Worm (Caenorhabditis elegans) whole organism, L4 larva: Measurements from ENCODE around the gene ttbk-3.

Experiments
- D1046.2 ChIP-seq: fragments of 200-800 bp; sonication (Bioruptor generic); IDR thresholded peaks from 2 replicates; pipeline ENCODE4 v1.3.6; 2022; ENCODE audit warnings: missing genetic modification characterization, missing compliant biosample characterization
- F44E2.7 ChIP-seq: fragments of 200-800 bp; sonication (Bioruptor generic); IDR thresholded peaks from 2 replicates; pipeline ENCODE4 v2.1.2; 2022; ENCODE audit warnings: missing genetic modification characterization, missing compliant biosample characterization
- R02D3.7 ChIP-seq: fragments of 150-350 bp; sonication (generic microtip); optimal IDR thresholded peaks from 3 replicates; lab custom pipeline; 2014; ENCODE audit warnings: missing biosample characterization, missing genetic modification characterization
- T20F7.1 ChIP-seq: fragments of 200-800 bp; sonication (Bioruptor generic); optimal IDR thresholded peaks from 2 replicates; lab custom pipeline; 2018; ENCODE audit warnings: mild to moderate bottlenecking, missing genetic modification characterization, missing compliant biosample characterization
- T26A8.4 ChIP-seq: fragments of 200-800 bp; sonication (Bioruptor generic); IDR thresholded peaks from 2 replicates; pipeline ENCODE4 v1.3.6; 2022; ENCODE audit warnings: missing genetic modification characterization, missing compliant biosample characterization
- Y5F2A.4 ChIP-seq: fragments of 200-800 bp; sonication (Bioruptor generic); optimal IDR thresholded peaks from 2 replicates; lab custom pipeline; 2018; ENCODE audit warnings: mild to moderate bottlenecking, missing genetic modification characterization, missing compliant biosample characterization
- ZK546.5 ChIP-seq, 2 experiments: sonication (generic microtip); optimal IDR thresholded peaks; 2 replicates each; lab custom pipeline; 2017; ENCODE audit warnings: missing biosample characterization in 2 of 2, missing genetic modification characterization in 2 of 2
- aha-1 ChIP-seq: fragments of 150-350 bp; peaks from one replicate; lab custom pipeline; 2014; ENCODE audit warnings: missing biosample characterization, missing genetic modification characterization
- ama-1 ChIP-seq: fragments of 150-350 bp; optimal IDR thresholded peaks from 2 replicates; lab custom pipeline; 2014; ENCODE audit warnings: inconsistent platforms, mixed read lengths
- arid-1 ChIP-seq: fragments of 200-800 bp; sonication (Bioruptor generic); conservative IDR thresholded peaks from 2 replicates; pipeline ENCODE4 v1.3.6; 2022; ENCODE audit warnings: missing genetic modification reagents, missing genetic modification characterization, missing compliant biosample characterization
- ceh-28 ChIP-seq: fragments of 150-350 bp; optimal IDR thresholded peaks from 2 replicates; lab custom pipeline; 2014; ENCODE audit warnings: missing biosample characterization, missing genetic modification reagents, missing genetic modification characterization
- ceh-44 ChIP-seq: fragments of 200-800 bp; sonication (Bioruptor generic); IDR thresholded peaks from 2 replicates; pipeline ENCODE4 v1.3.6; 2022; ENCODE audit warnings: missing genetic modification reagents, missing genetic modification characterization, missing compliant biosample characterization
- ceh-82 ChIP-seq: sonication (generic microtip); optimal IDR thresholded peaks from 2 replicates; lab custom pipeline; 2017; ENCODE audit warnings: missing biosample characterization, missing genetic modification characterization
- daf-12 ChIP-seq: fragments of 150-350 bp; optimal IDR thresholded peaks from 2 replicates; lab custom pipeline; 2014; ENCODE audit warnings: missing biosample characterization, missing genetic modification reagents, missing genetic modification characterization
- daf-8 ChIP-seq: fragments of 200-800 bp; sonication (Bioruptor generic); IDR thresholded peaks from 2 replicates; pipeline ENCODE4 v1.3.6; 2022; ENCODE audit warnings: missing genetic modification characterization, missing compliant biosample characterization
- dpl-1 ChIP-seq: fragments of 150-350 bp; optimal IDR thresholded peaks from 2 replicates; lab custom pipeline; 2014; ENCODE audit warnings: missing biosample characterization, missing genetic modification reagents, missing genetic modification characterization
- duxl-1 ChIP-seq: sonication (generic microtip); optimal IDR thresholded peaks from 2 replicates; lab custom pipeline; 2016; ENCODE audit warnings: mild to moderate bottlenecking, missing genetic modification characterization, moderate library complexity, missing compliant biosample characterization; ENCODE audit not compliant: poor library complexity
- dve-1 ChIP-seq: sonication (generic microtip); optimal IDR thresholded peaks from 2 replicates; lab custom pipeline; 2017; ENCODE audit warnings: antibody characterized with exemption, mild to moderate bottlenecking, missing genetic modification characterization, missing compliant biosample characterization; ENCODE audit not compliant: insufficient read depth
- fkh-10 ChIP-seq: fragments of 150-350 bp; optimal IDR thresholded peaks from 2 replicates; lab custom pipeline; 2014; ENCODE audit warnings: missing biosample characterization, missing genetic modification reagents, missing genetic modification characterization
- jun-1 ChIP-seq: fragments of 150-350 bp; optimal IDR thresholded peaks from 2 replicates; lab custom pipeline; 2014; ENCODE audit warnings: missing biosample characterization, missing genetic modification reagents, missing genetic modification characterization
- lim-7 ChIP-seq: fragments of 200-800 bp; sonication (Bioruptor generic); IDR thresholded peaks from 2 replicates; pipeline ENCODE4 v1.3.6; 2022; ENCODE audit warnings: missing genetic modification characterization, missing compliant biosample characterization
- lin-1 ChIP-seq: fragments of 200-800 bp; sonication (Bioruptor generic); IDR thresholded peaks from 2 replicates; pipeline ENCODE4 v1.3.6; 2022; ENCODE audit warnings: missing genetic modification reagents, missing genetic modification characterization, missing compliant biosample characterization
- lin-15B ChIP-seq: fragments of 150-350 bp; sonication (generic microtip); optimal IDR thresholded peaks from 3 replicates; lab custom pipeline; 2014; ENCODE audit warnings: missing biosample characterization, missing genetic modification characterization
- lir-3 ChIP-seq: sonication (generic microtip); optimal IDR thresholded peaks from 2 replicates; lab custom pipeline; 2016; ENCODE audit warnings: mild to moderate bottlenecking, missing genetic modification characterization, missing compliant biosample characterization
- lsy-2 ChIP-seq, 2 experiments: fragments of 150-350 bp in 1 of 2; sonication (generic microtip) in 1 of 2; optimal IDR thresholded peaks; 2 replicates each; lab custom pipeline; 2014 to 2017; ENCODE audit warnings: missing biosample characterization in 2 of 2, missing genetic modification characterization in 2 of 2
- madf-9 ChIP-seq: fragments of 200-800 bp; sonication (Bioruptor generic); conservative IDR thresholded peaks from 2 replicates; pipeline ENCODE4 v1.3.6; 2022; ENCODE audit warnings: missing genetic modification reagents, missing genetic modification characterization, missing compliant biosample characterization
- mes-2 ChIP-seq: sonication (generic microtip); optimal IDR thresholded peaks from 2 replicates; lab custom pipeline; 2016; ENCODE audit warnings: missing genotype, mild to moderate bottlenecking, missing genetic modification characterization, missing compliant biosample characterization; ENCODE audit not compliant: poor library complexity, severe bottlenecking
- mxl-3 ChIP-seq: fragments of 200-800 bp; sonication (Bioruptor generic); optimal IDR thresholded peaks from 2 replicates; lab custom pipeline; 2018; ENCODE audit warnings: mild to moderate bottlenecking, missing genetic modification characterization, missing compliant biosample characterization
- nhr-237 ChIP-seq: sonication (generic microtip); optimal IDR thresholded peaks from 2 replicates; lab custom pipeline; 2017; ENCODE audit warnings: missing biosample characterization, missing genetic modification characterization
- nhr-41 ChIP-seq: fragments of 200-800 bp; sonication (Bioruptor generic); IDR thresholded peaks from 2 replicates; pipeline ENCODE4 v1.3.6; 2022; ENCODE audit warnings: missing genetic modification reagents, missing genetic modification characterization, missing compliant biosample characterization
- php-3 ChIP-seq: fragments of 200-800 bp; sonication (Bioruptor generic); IDR thresholded peaks from 2 replicates; pipeline ENCODE4 v1.3.6; 2022; ENCODE audit warnings: missing genetic modification reagents, missing genetic modification characterization, missing compliant biosample characterization
- pqm-1 ChIP-seq: sonication (generic microtip); optimal IDR thresholded peaks from 2 replicates; lab custom pipeline; 2017; ENCODE audit warnings: missing biosample characterization, missing genetic modification characterization
- rbr-2 ChIP-seq: sonication (generic microtip); optimal IDR thresholded peaks from 2 replicates; lab custom pipeline; 2016; ENCODE audit warnings: missing genotype, missing genetic modification characterization, missing compliant biosample characterization
- saeg-2 ChIP-seq: fragments of 200-800 bp; sonication (Bioruptor generic); IDR thresholded peaks from 2 replicates; pipeline ENCODE4 v1.3.6; 2022; ENCODE audit warnings: missing genetic modification reagents, missing genetic modification characterization, missing compliant biosample characterization
- skn-1 ChIP-seq: fragments of 150-350 bp; optimal IDR thresholded peaks from 2 replicates; lab custom pipeline; 2014; ENCODE audit warnings: missing biosample characterization, missing genetic modification characterization
- snpc-1.2 ChIP-seq: fragments of 200-800 bp; sonication (Bioruptor generic); IDR thresholded peaks from 2 replicates; pipeline ENCODE4 v1.3.6; 2022; ENCODE audit warnings: missing genetic modification reagents, missing genetic modification characterization, missing compliant biosample characterization
- snpc-4 ChIP-seq: fragments of 150-350 bp; optimal IDR thresholded peaks from 2 replicates; lab custom pipeline; 2014; ENCODE audit warnings: missing biosample characterization, missing genetic modification characterization
- spr-1 ChIP-seq: sonication (generic microtip); optimal IDR thresholded peaks from 2 replicates; lab custom pipeline; 2016; ENCODE audit warnings: mild to moderate bottlenecking, missing genetic modification characterization, missing compliant biosample characterization
- spr-3 ChIP-seq: fragments of 200-800 bp; sonication (Bioruptor generic); optimal IDR thresholded peaks from 2 replicates; lab custom pipeline; 2018; ENCODE audit warnings: mild to moderate bottlenecking, missing genetic modification characterization, missing compliant biosample characterization
- unc-39 ChIP-seq: sonication (generic microtip); optimal IDR thresholded peaks from 2 replicates; lab custom pipeline; 2017; ENCODE audit warnings: missing biosample characterization, missing genetic modification characterization
- unc-62 ChIP-seq, 3 experiments: fragments of 150-350 bp in 1 of 3; sonication (generic microtip); optimal IDR thresholded peaks in 2 of 3; peaks in 1 of 3; 1 replicate in 1 of 3; 2 replicates in 2 of 3; lab custom pipeline; 2014 to 2017; ENCODE audit warnings: missing biosample characterization in 3 of 3, missing genetic modification characterization in 3 of 3, missing genetic modification reagents in 3 of 3, missing genotype in 1 of 3
- zag-1 ChIP-seq: fragments of 150-350 bp; optimal IDR thresholded peaks from 2 replicates; lab custom pipeline; 2014; ENCODE audit warnings: missing biosample characterization, missing genetic modification characterization
- zfp-2 ChIP-seq: sonication (generic microtip); optimal IDR thresholded peaks from 2 replicates; lab custom pipeline; 2016; ENCODE audit warnings: mild to moderate bottlenecking, missing genetic modification characterization, missing compliant biosample characterization
- zfp-3 ChIP-seq: fragments of 200-800 bp; sonication (Bioruptor generic); conservative IDR thresholded peaks from 2 replicates; pipeline ENCODE4 v1.3.6; 2022; ENCODE audit warnings: missing genetic modification reagents, missing genetic modification characterization, missing compliant biosample characterization
- ztf-7 ChIP-seq: fragments of 150-350 bp; optimal IDR thresholded peaks from 2 replicates; lab custom pipeline; 2014; ENCODE audit warnings: missing biosample characterization, missing genetic modification characterization

Gene ttbk-3

ce11 chrIV:9849624-9850023 is 40.1 kb downstream of the ttbk-3 start, which contains the start of gene K07F5.8:
Gene K07F5.8 (minus strand): TSS chrIV:9849724.
- no peak for TF ChIP-seq madf-9 (GFP tag; lab: Robert Waterston, UW)
- no peak for TF ChIP-seq jun-1
- TF ChIP-seq daf-12 = no peak
- no peak for TF ChIP-seq arid-1
- no peak for TF ChIP-seq lir-3
- no peak for TF ChIP-seq unc-39 (tag; lab: Kevin White, UChicago)
- TF ChIP-seq D1046.2 (GFP tag; lab: Robert Waterston, UW) = no peak
- no peak for TF ChIP-seq fkh-10 (GFP tag; lab: Kevin White, UChicago)
- TF ChIP-seq ztf-7 = no peak
- no peak for TF ChIP-seq lim-7 (GFP tag; lab: Robert Waterston, UW)
- no peak for TF ChIP-seq lin-1
- no peak for TF ChIP-seq ZK546.5 (tag; optimal IDR thresholded peaks at IDR 0.05; lab: Kevin White, UChicago)
- TF ChIP-seq nhr-237 (tag; lab: Kevin White, UChicago) = no peak
- no peak for TF ChIP-seq R02D3.7
- no peak for TF ChIP-seq dpl-1 (GFP tag; lab: Kevin White, UChicago)
- TF ChIP-seq ceh-82 (tag; lab: Kevin White, UChicago) = no peak
- TF ChIP-seq duxl-1 (tag; lab: Kevin White, UChicago) = no peak
- no peak for TF ChIP-seq php-3 (GFP tag; lab: Robert Waterston, UW)

ce11 chrIV:9848075-9848474 is 41.7 kb downstream of the ttbk-3 start, which contains the start of gene K07F5.7:
Gene K07F5.7 (minus strand): TSS chrIV:9848175.
- TF ChIP-seq aha-1 (tag; lab: Kevin White, UChicago) (peak; percentile 64), mxl-3 (GFP tag; lab: Kevin White, UChicago) (no peak)

- TF ChIP-seq lin-15B (no peak), skn-1 (no peak), snpc-4 (tag; lab: Kevin White, UChicago) (no peak), spr-3 (GFP tag; lab: Kevin White, UChicago) (no peak), dpl-1 (GFP tag; lab: Kevin White, UChicago) (no peak), daf-12 (no peak), ceh-44 (no peak), ama-1 (lab: Kevin White, UChicago) (no peak), daf-8 (no peak), F44E2.7 (GFP tag; lab: Robert Waterston, UW) (no peak), zfp-2 (tag; lab: Kevin White, UChicago) (no peak), saeg-2 (GFP tag; lab: Robert Waterston, UW) (no peak), snpc-1.2 (GFP tag; lab: Robert Waterston, UW) (no peak), rbr-2 (tag; lab: Kevin White, UChicago) (no peak), T26A8.4 (GFP tag; lab: Robert Waterston, UW) (no peak), ceh-28 (no peak), ztf-7 (no peak)
- TF ChIP-seq, all 104 proteins: peak for 0
These were observed 43.2 kb downstream of the ttbk-3 start, which contains the start of gene K07F5.6 for ce11 chrIV:9846574-9846973. Gene K07F5.6 (minus strand): TSS chrIV:9846674.

- TF ChIP-seq daf-8 (no peak), unc-62 (GFP tag; optimal IDR thresholded peaks at IDR 0.05 in 1 of 2; lab: Kevin White, UChicago) (peak in 1 of 2 experiments; percentile 71), unc-62 (tag; optimal IDR thresholded peaks at IDR 0.05; lab: Kevin White, UChicago) (no peak)
- TF ChIP-seq, all 104 proteins: peak for 1
These were observed 46.0 kb downstream of the ttbk-3 start, which contains the start of gene nspd-2 for ce11 chrIV:9843760-9844159. Gene nspd-2 (plus strand): TSS chrIV:9844060.

- no peak for TF ChIP-seq spr-1 (tag; lab: Kevin White, UChicago)
- no peak for TF ChIP-seq nhr-41 (GFP tag; lab: Robert Waterston, UW)
- no peak for TF ChIP-seq pqm-1 (tag; lab: Kevin White, UChicago)
- no peak for TF ChIP-seq T20F7.1 (GFP tag; lab: Kevin White, UChicago)
- no peak for TF ChIP-seq madf-9 (GFP tag; lab: Robert Waterston, UW)
- no peak for TF ChIP-seq Y5F2A.4
- no peak for TF ChIP-seq dpl-1 (GFP tag; lab: Kevin White, UChicago)
- no peak for TF ChIP-seq mxl-3 (GFP tag; lab: Kevin White, UChicago)
- no peak for TF ChIP-seq dve-1 (tag; lab: Kevin White, UChicago)
- TF ChIP-seq fkh-10 (GFP tag; lab: Kevin White, UChicago) = no peak
- no peak for TF ChIP-seq lsy-2 (tag; optimal IDR thresholded peaks at IDR 0.05; lab: Kevin White, UChicago)
- TF ChIP-seq daf-8 = no peak
- no peak for TF ChIP-seq spr-3 (GFP tag; lab: Kevin White, UChicago)
- no peak for TF ChIP-seq zfp-3 (GFP tag; lab: Robert Waterston, UW)
- no peak for TF ChIP-seq mes-2 (tag; lab: Kevin White, UChicago)
- TF ChIP-seq F44E2.7 (GFP tag; lab: Robert Waterston, UW) = no peak
- no peak for TF ChIP-seq zag-1 (tag; lab: Kevin White, UChicago)
These were observed 47.7 kb downstream of the ttbk-3 start, which contains the start of gene K07F5.17 for ce11 chrIV:9842071-9842470. Gene K07F5.17 (plus strand): TSS chrIV:9842371.
